Worm (Caenorhabditis elegans): ENCODE measurements around the gene F25G6.9.
A peak's percentile ranks its signal among the peaks of the same experiment; 100 is the strongest.

Gene F25G6.9

DNA sequence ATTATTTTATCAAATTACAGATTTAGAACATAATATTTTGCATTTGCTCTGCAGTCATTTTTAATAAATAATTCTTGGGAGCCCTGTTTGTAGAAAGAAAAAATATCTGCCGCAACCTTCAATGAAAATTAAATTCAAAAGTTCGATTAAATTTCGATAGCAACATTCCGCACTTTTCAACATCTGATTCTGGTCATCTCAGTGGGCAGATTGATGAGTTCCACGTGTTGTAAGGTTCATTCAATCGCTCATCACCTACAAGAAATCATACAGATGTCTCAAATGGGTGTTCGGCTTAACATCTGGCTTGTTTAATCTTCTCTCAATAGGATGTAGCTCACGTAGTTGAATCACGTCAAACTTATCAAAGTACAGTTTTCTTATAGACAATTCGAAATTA lies 30.2 kb upstream of the F25G6.9 start:
- TF ChIP-seq nhr-12 (tag; optimal IDR thresholded peaks at IDR 0.05): no peak
- TF ChIP-seq sem-2 (GFP tag; optimal IDR thresholded peaks at IDR 0.05): no peak
- no peak for TF ChIP-seq snpc-4 (tag; optimal IDR thresholded peaks at IDR 0.05)
- TF ChIP-seq mab-5 (tag; optimal IDR thresholded peaks at IDR 0.05): no peak
- TF ChIP-seq tbx-8 (GFP tag; optimal IDR thresholded peaks at IDR 0.05): no peak
- TF ChIP-seq nhr-28 (tag; optimal IDR thresholded peaks at IDR 0.05): no peak
- TF ChIP-seq lsy-2 (tag; optimal IDR thresholded peaks at IDR 0.05): no peak
- no peak for TF ChIP-seq unc-62 (GFP tag; optimal IDR thresholded peaks at IDR 0.05)
- TF ChIP-seq nhr-2 (tag; optimal IDR thresholded peaks at IDR 0.05): no peak

DNA sequence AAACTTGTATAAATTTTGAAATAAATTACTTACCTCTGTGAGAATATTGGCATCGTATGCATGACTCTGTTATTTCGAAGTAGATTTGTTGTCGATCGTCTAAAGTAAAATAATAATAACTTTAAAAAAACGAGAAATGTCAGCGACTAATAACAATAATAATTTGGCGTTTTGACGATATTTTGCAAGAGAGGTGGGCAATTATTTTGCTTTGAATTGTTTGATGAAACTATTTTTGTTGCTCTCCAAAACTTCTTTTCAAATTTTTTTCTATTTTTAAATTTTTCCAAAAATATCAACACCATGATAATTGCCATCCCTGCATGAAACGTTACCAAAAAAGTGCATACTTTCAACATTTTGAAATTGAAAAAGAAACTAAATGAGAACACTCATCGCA lies 29.4 kb upstream of the F25G6.9 start, which contains the start of gene F41E6.7:
F41E6.7 (minus strand) TSS at position 101 of the 400 bp plus-strand sequence.
- TF ChIP-seq nhr-237 (tag; optimal IDR thresholded peaks at IDR 0.05) (no peak), tbx-8 (GFP tag; optimal IDR thresholded peaks at IDR 0.05) (no peak), elt-3 (tag; optimal IDR thresholded peaks at IDR 0.05) (no peak), lin-13 (tag; optimal IDR thresholded peaks at IDR 0.05) (no peak), zip-8 (tag; optimal IDR thresholded peaks at IDR 0.05) (no peak), nhr-2 (tag; optimal IDR thresholded peaks at IDR 0.05) (no peak), ces-1 (GFP tag; optimal IDR thresholded peaks at IDR 0.05) (no peak), mep-1 (tag; optimal IDR thresholded peaks at IDR 0.05) (no peak), lin-32 (GFP tag; optimal IDR thresholded peaks at IDR 0.05) (no peak), nhr-12 (tag; optimal IDR thresholded peaks at IDR 0.05) (no peak), blmp-1 (tag; optimal IDR thresholded peaks at IDR 0.05) (no peak)

DNA sequence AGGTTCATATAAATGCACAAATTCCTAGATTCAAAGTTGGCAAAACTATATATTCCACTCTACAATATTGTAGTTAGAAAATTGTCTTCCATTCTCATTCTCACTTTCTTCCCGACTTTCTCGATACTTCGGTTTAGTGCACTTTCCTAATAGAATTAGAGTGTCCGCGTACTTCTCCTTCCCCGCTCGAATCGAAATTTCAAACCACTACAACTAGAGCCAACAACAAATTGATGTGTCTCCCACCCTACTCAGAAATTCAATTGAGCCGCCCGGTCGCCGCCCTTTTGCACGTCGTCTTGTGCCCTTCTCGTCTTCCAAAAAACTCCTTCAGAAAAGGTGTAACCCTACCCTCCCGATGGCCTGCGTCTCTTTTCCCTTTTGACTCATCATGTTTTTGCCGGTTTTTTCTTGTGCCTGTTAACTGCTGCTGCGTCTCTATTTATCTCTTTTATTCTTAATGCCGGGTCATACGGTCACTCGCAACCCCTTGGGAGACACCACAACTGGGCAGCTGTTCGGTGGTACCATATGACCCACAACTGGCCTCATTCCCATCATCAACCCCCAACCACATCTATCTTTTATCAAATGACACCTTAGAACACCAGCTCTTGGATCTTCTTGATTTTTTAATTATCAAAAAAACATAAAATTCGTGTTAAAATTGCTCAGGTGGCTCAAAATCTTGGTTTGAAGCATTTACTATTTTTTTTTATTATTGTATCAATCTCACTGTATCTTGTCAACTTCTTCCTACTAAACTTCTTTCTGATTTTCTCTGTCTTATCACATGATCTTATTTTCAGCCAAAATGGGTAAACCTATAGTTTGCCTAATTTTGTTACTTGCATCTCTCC lies 24.5 kb upstream of the F25G6.9 start, which contains the start of gene tag-196:
tag-196 (plus strand) TSS at position 810 of the 860 bp plus-strand sequence.
- TF ChIP-seq blmp-1 (tag; optimal IDR thresholded peaks at IDR 0.05): no peak
- TF ChIP-seq unc-120 (tag; optimal IDR thresholded peaks at IDR 0.05; ENCODE audit: poor library complexity, severe bottlenecking): peak; percentile 20
- no peak for TF ChIP-seq sptf-1 (tag; optimal IDR thresholded peaks at IDR 0.05)
- no peak for TF ChIP-seq sem-2 (GFP tag; optimal IDR thresholded peaks at IDR 0.05)
- TF ChIP-seq tbx-8 (GFP tag; optimal IDR thresholded peaks at IDR 0.05): no peak
- no peak for TF ChIP-seq bed-3 (GFP tag; optimal IDR thresholded peaks at IDR 0.05)
- no peak for TF ChIP-seq nhr-12 (tag; optimal IDR thresholded peaks at IDR 0.05)
- peak; percentile 95 for TF ChIP-seq ces-1 (GFP tag; optimal IDR thresholded peaks at IDR 0.05)
- TF ChIP-seq unc-39 (tag; optimal IDR thresholded peaks at IDR 0.05): no peak
- TF ChIP-seq pha-4 (tag; optimal IDR thresholded peaks at IDR 0.05): no peak
- TF ChIP-seq nhr-2 (tag; optimal IDR thresholded peaks at IDR 0.05): peak; percentile 11
- TF ChIP-seq M03D4.4 (tag; optimal IDR thresholded peaks at IDR 0.05): no peak
- no peak for TF ChIP-seq lsy-2 (tag; optimal IDR thresholded peaks at IDR 0.05)
- TF ChIP-seq elt-3 (tag; optimal IDR thresholded peaks at IDR 0.05): no peak
- TF ChIP-seq mab-5 (tag; optimal IDR thresholded peaks at IDR 0.05): no peak
- peak; percentile 11 for TF ChIP-seq unc-62 (GFP tag; optimal IDR thresholded peaks at IDR 0.05)
- TF ChIP-seq hlh-1 (tag; optimal IDR thresholded peaks at IDR 0.05): peak; percentile 94
- no peak for TF ChIP-seq ceh-83 (GFP tag; optimal IDR thresholded peaks at IDR 0.05)
- no peak for TF ChIP-seq mep-1 (tag; optimal IDR thresholded peaks at IDR 0.05)
- TF ChIP-seq cnd-1 (tag; optimal IDR thresholded peaks at IDR 0.05): peak; percentile 10
- TF ChIP-seq ham-2 (GFP tag; optimal IDR thresholded peaks at IDR 0.05): no peak
- no peak for TF ChIP-seq snpc-4 (tag; optimal IDR thresholded peaks at IDR 0.05)
- no peak for TF ChIP-seq ztf-11 (tag; optimal IDR thresholded peaks at IDR 0.05)
- TF ChIP-seq elt-1 (tag; optimal IDR thresholded peaks at IDR 0.05; ENCODE audit: borderline replicate concordance, insufficient read depth): no peak
- no peak for TF ChIP-seq ceh-39 (tag; optimal IDR thresholded peaks at IDR 0.05)
- TF ChIP-seq lin-32 (GFP tag; optimal IDR thresholded peaks at IDR 0.05): no peak
- no peak for TF ChIP-seq zip-8 (tag; optimal IDR thresholded peaks at IDR 0.05)
- no peak for TF ChIP-seq drap-1 (GFP tag; optimal IDR thresholded peaks at IDR 0.05)

DNA sequence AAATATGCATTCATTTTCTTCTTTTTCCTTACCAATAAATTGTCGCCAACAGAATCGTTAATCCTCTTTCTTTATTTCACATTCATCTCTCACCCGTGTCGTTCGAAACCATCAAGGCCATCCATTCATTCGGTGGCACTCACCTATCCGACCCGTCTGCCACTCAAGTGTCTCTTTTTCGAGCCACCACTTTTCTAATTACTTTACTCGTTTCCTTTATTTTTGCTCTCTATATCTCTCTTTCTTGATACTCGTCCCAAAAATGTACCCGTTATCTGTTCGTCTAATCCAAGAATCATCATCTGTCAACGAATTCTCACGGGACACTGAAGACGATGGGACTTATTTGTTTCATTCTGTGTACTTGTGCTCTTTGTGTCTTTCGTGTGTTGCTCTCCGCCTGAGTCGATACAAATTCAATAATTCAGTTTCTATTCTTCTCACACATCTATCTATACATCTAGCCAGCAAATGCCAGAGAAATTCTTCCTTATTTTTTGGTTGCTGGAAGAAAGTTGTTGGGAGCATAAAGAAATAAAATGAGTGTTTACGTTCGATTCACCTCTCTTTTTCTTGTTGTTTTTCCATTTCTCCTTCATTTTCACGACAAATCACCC lies 23.0 kb upstream of the F25G6.9 start:
- peak; percentile 59 for TF ChIP-seq unc-62 (GFP tag; optimal IDR thresholded peaks at IDR 0.05)
- no peak for TF ChIP-seq ham-2 (GFP tag; optimal IDR thresholded peaks at IDR 0.05)
- peak; percentile 86 for TF ChIP-seq ces-1 (GFP tag; optimal IDR thresholded peaks at IDR 0.05)

All from whole organism, mixed stage, embryonic.